Worm (Caenorhabditis elegans) whole organism, L2 larva: Measurements from ENCODE around the gene F15E6.10.

Experiments used
- C34F6.9 ChIP-seq: fragments of 150-350 bp; optimal IDR thresholded peaks from 2 replicates; lab custom pipeline; 2014; ENCODE audit warnings: missing biosample characterization, missing genetic modification characterization
- F13H6.1 ChIP-seq: sonication (generic microtip); optimal IDR thresholded peaks from 2 replicates; lab custom pipeline; 2016; ENCODE audit warnings: missing genetic modification characterization, missing compliant biosample characterization
- R02D3.7 ChIP-seq: fragments of 150-350 bp; optimal IDR thresholded peaks from 2 replicates; lab custom pipeline; 2014; ENCODE audit warnings: missing biosample characterization, missing genetic modification characterization
- Y55F3AM.14 ChIP-seq: fragments of 200-800 bp; sonication (Bioruptor generic); optimal IDR thresholded peaks from 2 replicates; lab custom pipeline; 2018; ENCODE audit warnings: mild to moderate bottlenecking, missing genetic modification characterization, missing compliant biosample characterization
- ZK546.5 ChIP-seq: sonication (generic microtip); optimal IDR thresholded peaks from 2 replicates; lab custom pipeline; 2017; ENCODE audit warnings: missing biosample characterization, missing genetic modification characterization
- alr-1 ChIP-seq: fragments of 150-350 bp; optimal IDR thresholded peaks from 2 replicates; lab custom pipeline; 2014; ENCODE audit warnings: missing biosample characterization, missing genetic modification characterization
- aly-2 ChIP-seq: fragments of 150-350 bp; optimal IDR thresholded peaks from 2 replicates; lab custom pipeline; 2014; ENCODE audit warnings: missing biosample characterization, missing genetic modification characterization
- ama-1 ChIP-seq: fragments of 150-350 bp; optimal IDR thresholded peaks from 2 replicates; lab custom pipeline; 2018; ENCODE audit warnings: inconsistent platforms
- blmp-1 ChIP-seq: sonication (generic microtip); optimal IDR thresholded peaks from 2 replicates; lab custom pipeline; 2017; ENCODE audit warnings: missing genetic modification characterization, mild to moderate bottlenecking, missing compliant biosample characterization, antibody characterized with exemption, moderate library complexity; ENCODE audit not compliant: insufficient read depth
- ceh-16 ChIP-seq: fragments of 150-350 bp; optimal IDR thresholded peaks from 2 replicates; lab custom pipeline; 2014; ENCODE audit warnings: missing biosample characterization, missing genetic modification characterization
- ceh-82 ChIP-seq: fragments of 150-350 bp; optimal IDR thresholded peaks from 2 replicates; lab custom pipeline; 2014; ENCODE audit warnings: missing biosample characterization, missing genetic modification characterization
- crh-2 ChIP-seq: sonication (generic microtip); optimal IDR thresholded peaks from 2 replicates; lab custom pipeline; 2017; ENCODE audit warnings: missing biosample characterization, missing genetic modification characterization
- dmd-4 ChIP-seq: sonication (generic microtip); optimal IDR thresholded peaks from 2 replicates; lab custom pipeline; 2017; ENCODE audit warnings: missing biosample characterization, missing genetic modification characterization
- egl-27 ChIP-seq: sonication (generic microtip); optimal IDR thresholded peaks from 3 replicates; lab custom pipeline; 2017; ENCODE audit warnings: missing biosample characterization, missing genetic modification reagents, missing genetic modification characterization
- elt-1 ChIP-seq: fragments of 150-350 bp; optimal IDR thresholded peaks from 2 replicates; lab custom pipeline; 2014; ENCODE audit warnings: missing biosample characterization, missing genetic modification characterization
- elt-3 ChIP-seq: sonication (generic microtip); optimal IDR thresholded peaks from 2 replicates; lab custom pipeline; 2017; ENCODE audit warnings: missing biosample characterization, missing genetic modification characterization
- fos-1 ChIP-seq: fragments of 150-350 bp; optimal IDR thresholded peaks from 2 replicates; lab custom pipeline; 2014; ENCODE audit warnings: missing biosample characterization, missing genetic modification characterization
- gmeb-1 ChIP-seq: fragments of 150-350 bp; optimal IDR thresholded peaks from 2 replicates; lab custom pipeline; 2014; ENCODE audit warnings: missing biosample characterization, missing genetic modification characterization
- lin-11 ChIP-seq: fragments of 150-350 bp; sonication (generic microtip); optimal IDR thresholded peaks from 2 replicates; lab custom pipeline; 2014; ENCODE audit warnings: missing biosample characterization, missing genetic modification characterization, inconsistent platforms, mixed read lengths
- lin-13 ChIP-seq: fragments of 150-350 bp; optimal IDR thresholded peaks from 2 replicates; lab custom pipeline; 2014; ENCODE audit warnings: missing biosample characterization, missing genetic modification reagents, missing genetic modification characterization
- lsy-2 ChIP-seq, 2 experiments: fragments of 150-350 bp in 1 of 2; sonication (generic microtip) in 1 of 2; optimal IDR thresholded peaks; 2 replicates each; lab custom pipeline; 2014 to 2017; ENCODE audit warnings: missing biosample characterization in 2 of 2, missing genetic modification characterization in 2 of 2
- mab-5 ChIP-seq: fragments of 150-350 bp; optimal IDR thresholded peaks from 2 replicates; lab custom pipeline; 2014; ENCODE audit warnings: missing biosample characterization, missing genetic modification characterization
- nhr-11 ChIP-seq: fragments of 150-350 bp; optimal IDR thresholded peaks from 2 replicates; lab custom pipeline; 2014; ENCODE audit warnings: missing biosample characterization, missing genetic modification characterization
- nhr-21 ChIP-seq: fragments of 150-350 bp; optimal IDR thresholded peaks from 2 replicates; lab custom pipeline; 2014; ENCODE audit warnings: missing biosample characterization, missing genetic modification characterization
- nhr-23 ChIP-seq: fragments of 150-350 bp; optimal IDR thresholded peaks from 2 replicates; lab custom pipeline; 2014; ENCODE audit warnings: missing biosample characterization, missing genetic modification reagents, missing genetic modification characterization
- nhr-25 ChIP-seq: fragments of 150-350 bp; sonication (generic microtip); optimal IDR thresholded peaks from 3 replicates; lab custom pipeline; 2014; ENCODE audit warnings: missing biosample characterization, missing genetic modification characterization
- sem-4 ChIP-seq: fragments of 150-350 bp; optimal IDR thresholded peaks from 2 replicates; lab custom pipeline; 2014; ENCODE audit warnings: missing biosample characterization, missing genetic modification reagents, missing genetic modification characterization
- skn-1 ChIP-seq: sonication (generic microtip); optimal IDR thresholded peaks from 2 replicates; lab custom pipeline; 2017; ENCODE audit warnings: missing biosample characterization, missing genetic modification characterization
- sma-3 ChIP-seq: sonication (generic microtip); optimal IDR thresholded peaks from 2 replicates; lab custom pipeline; 2016; ENCODE audit warnings: missing genetic modification reagents, missing genetic modification characterization, missing compliant biosample characterization
- snpc-4 ChIP-seq: fragments of 150-350 bp; optimal IDR thresholded peaks from 2 replicates; lab custom pipeline; 2014; ENCODE audit warnings: missing biosample characterization, missing genetic modification characterization
- unc-39 ChIP-seq: fragments of 150-350 bp; optimal IDR thresholded peaks from 2 replicates; lab custom pipeline; 2014; ENCODE audit warnings: missing biosample characterization, missing genetic modification characterization
- unc-55 ChIP-seq: fragments of 150-350 bp; sonication (generic microtip); optimal IDR thresholded peaks from 3 replicates; lab custom pipeline; 2014; ENCODE audit warnings: missing biosample characterization, missing genetic modification reagents, missing genetic modification characterization
- zag-1 ChIP-seq: fragments of 150-350 bp; optimal IDR thresholded peaks from 2 replicates; lab custom pipeline; 2014; ENCODE audit warnings: missing biosample characterization, missing genetic modification characterization
- ztf-1 ChIP-seq: fragments of 200-800 bp; sonication (Bioruptor generic); conservative IDR thresholded peaks from 2 replicates; pipeline ENCODE4 v1.3.6; 2022; ENCODE audit warnings: missing genetic modification characterization, missing compliant biosample characterization
- ztf-11 ChIP-seq: sonication (generic microtip); optimal IDR thresholded peaks from 2 replicates; lab custom pipeline; 2017; ENCODE audit warnings: missing biosample characterization, missing genetic modification characterization

The F15E6.10 gene

ce11 chrIV:4264649-4265048 lies 28.0 kb upstream of the F15E6.10 start:
- no peak for TF ChIP-seq lin-11 (tag; lab: Kevin White, UChicago)
- no peak for TF ChIP-seq ztf-11 (tag; lab: Kevin White, UChicago)
- TF ChIP-seq skn-1: no peak
- no peak for TF ChIP-seq lsy-2 (tag; optimal IDR thresholded peaks at IDR 0.05; lab: Kevin White, UChicago)
- no peak for TF ChIP-seq zag-1
- no peak for TF ChIP-seq elt-1 (tag; lab: Kevin White, UChicago)
- TF ChIP-seq R02D3.7 (tag; lab: Kevin White, UChicago): no peak
- no peak for TF ChIP-seq Y55F3AM.14
- no peak for TF ChIP-seq sem-4 (tag; lab: Kevin White, UChicago)
- no peak for TF ChIP-seq nhr-25 (tag; lab: Kevin White, UChicago)
- no peak for TF ChIP-seq unc-55 (GFP tag; lab: Kevin White, UChicago)
- TF ChIP-seq aly-2 (tag; lab: Kevin White, UChicago): no peak
- no peak for TF ChIP-seq nhr-23 (tag; lab: Kevin White, UChicago)

ce11 chrIV:4265224-4265623 lies 27.4 kb upstream of the F15E6.10 start, which contains the start of gene F36A4.5:
Gene F36A4.5 (plus strand): TSS chrIV:4265524.
- TF ChIP-seq egl-27 (no peak), aly-2 (tag; lab: Kevin White, UChicago) (no peak), Y55F3AM.14 (no peak), gmeb-1 (tag; lab: Kevin White, UChicago) (no peak), blmp-1 (no peak), nhr-25 (tag; lab: Kevin White, UChicago) (no peak), lin-11 (tag; lab: Kevin White, UChicago) (no peak), elt-1 (tag; lab: Kevin White, UChicago) (no peak), lin-13 (no peak), snpc-4 (tag; lab: Kevin White, UChicago) (no peak), ztf-1 (GFP tag; lab: Robert Waterston, UW) (no peak)

ce11 chrIV:4265951-4266350 lies 26.7 kb upstream of the F15E6.10 start:
- TF ChIP-seq crh-2 (tag; lab: Kevin White, UChicago) (no peak), gmeb-1 (tag; lab: Kevin White, UChicago) (no peak), ceh-16 (tag; lab: Kevin White, UChicago) (no peak), ztf-11 (tag; lab: Kevin White, UChicago) (no peak), C34F6.9 (tag; lab: Kevin White, UChicago) (no peak), dmd-4 (tag; lab: Kevin White, UChicago) (no peak)

ce11 chrIV:4267320-4267719 lies 25.3 kb upstream of the F15E6.10 start, which contains the start of gene F36A4.4:
Gene F36A4.4 (plus strand): TSS chrIV:4267620.
- TF ChIP-seq F13H6.1 (no peak), elt-3 (tag; lab: Kevin White, UChicago) (no peak), lsy-2 (tag; optimal IDR thresholded peaks at IDR 0.05; lab: Kevin White, UChicago) (no peak), alr-1 (no peak), fos-1 (tag; lab: Kevin White, UChicago) (no peak), nhr-11 (tag; lab: Kevin White, UChicago) (no peak), mab-5 (tag; lab: Kevin White, UChicago) (no peak), zag-1 (no peak), unc-39 (tag; lab: Kevin White, UChicago) (no peak), lin-11 (tag; lab: Kevin White, UChicago) (no peak), ceh-82 (tag; lab: Kevin White, UChicago) (no peak)

ce11 chrIV:4269308-4269707 lies 23.4 kb upstream of the F15E6.10 start, which contains the start of gene F36A4.3:
Gene F36A4.3 (plus strand): TSS chrIV:4269608.
- TF ChIP-seq mab-5 (tag; lab: Kevin White, UChicago) (no peak), elt-3 (tag; lab: Kevin White, UChicago) (no peak), ZK546.5 (tag; lab: Kevin White, UChicago) (no peak), lin-11 (tag; lab: Kevin White, UChicago) (no peak), nhr-21 (tag; lab: Kevin White, UChicago) (no peak), sma-3 (GFP tag; lab: Kevin White, UChicago) (no peak), unc-39 (tag; lab: Kevin White, UChicago) (no peak), gmeb-1 (tag; lab: Kevin White, UChicago) (no peak), ama-1 (lab: Kevin White, UChicago) (no peak), alr-1 (no peak), egl-27 (no peak), nhr-25 (tag; lab: Kevin White, UChicago) (no peak)
